Fruit fly (Drosophila melanogaster): ENCODE results near the gene 4E-T.

Gene 4E-T

dm6 chr4:989058-989770 is 31.0 kb upstream of the 4E-T start, which contains the start of gene toy (continued):
- TF ChIP-seq Nf-YC (tag; optimal IDR thresholded peaks at IDR 0.05), result peak; percentile 100
- no peak for TF ChIP-seq CG15514 (GFP tag; optimal IDR thresholded peaks at IDR 0.05)
- peak; percentile 50 for TF ChIP-seq CG17385 (GFP tag; optimal IDR thresholded peaks at IDR 0.05)
- no peak for TF ChIP-seq scrt (GFP tag; optimal IDR thresholded peaks at IDR 0.05)
- TF ChIP-seq croc (GFP tag; conservative IDR thresholded peaks at IDR 0.05), result no peak
- no peak for TF ChIP-seq CG16815 (GFP tag; optimal IDR thresholded peaks at IDR 0.05)
- peak; percentile 17 for TF ChIP-seq CG1603 (tag; optimal IDR thresholded peaks at IDR 0.05)
- peak; percentile 3 for TF ChIP-seq CG13624 (GFP tag; optimal IDR thresholded peaks at IDR 0.05)
- TF ChIP-seq CG2199 (GFP tag; IDR thresholded peaks at IDR 0.05), result peak; percentile 97
- peak in 1 of 2 experiments; percentile 76 for TF ChIP-seq tll (GFP tag; optimal IDR thresholded peaks at IDR 0.05)
- TF ChIP-seq Pdp1 (GFP tag; optimal IDR thresholded peaks at IDR 0.05), result peak in 1 of 2 experiments; percentile 92
- TF ChIP-seq CG7963 (GFP tag; IDR thresholded peaks at IDR 0.05; ENCODE audit: partially characterized antibody), result 0 out of 3 replicates have a peak, but pooled peaks have one; percentile 36
- TF ChIP-seq CG8924 (tag; optimal IDR thresholded peaks at IDR 0.05), result peak; percentile 67
- TF ChIP-seq BtbVII (GFP tag; optimal IDR thresholded peaks at IDR 0.05), result no peak
- no peak for TF ChIP-seq CG1792 (GFP tag; optimal IDR thresholded peaks at IDR 0.05)
- peak; percentile 54 for TF ChIP-seq CG8290 (GFP tag; optimal IDR thresholded peaks at IDR 0.05)
- TF ChIP-seq CG8290 (tag; optimal IDR thresholded peaks at IDR 0.05), result peak; percentile 39 to 89
- TF ChIP-seq en (GFP tag; optimal IDR thresholded peaks at IDR 0.05), result no peak
- TF ChIP-seq CG18619 (GFP tag; optimal IDR thresholded peaks at IDR 0.05), result no peak
- no peak for TF ChIP-seq Myb (GFP tag; optimal IDR thresholded peaks at IDR 0.05)
- no peak for TF ChIP-seq CG15011 (GFP tag; optimal IDR thresholded peaks at IDR 0.05)
- TF ChIP-seq ttk (GFP tag; IDR thresholded peaks at IDR 0.05), result no peak
- TF ChIP-seq eyg (GFP tag; optimal IDR thresholded peaks at IDR 0.05), result no peak
- peak; percentile 100 for TF ChIP-seq CG10321 (GFP tag; IDR thresholded peaks at IDR 0.05)
- no peak for TF ChIP-seq D (optimal IDR thresholded peaks at IDR 0.05)
- TF ChIP-seq D (GFP tag; optimal IDR thresholded peaks at IDR 0.05), result no peak
- TF ChIP-seq CG1832 (GFP tag; optimal IDR thresholded peaks at IDR 0.05), result peak; percentile 95
- TF ChIP-seq CG14710 (tag; optimal IDR thresholded peaks at IDR 0.05), result no peak
- TF ChIP-seq Aef1 (GFP tag; IDR thresholded peaks at IDR 0.05), result peak; percentile 79
- TF ChIP-seq Xrp1 (GFP tag; IDR thresholded peaks at IDR 0.05), result no peak
- peak; percentile 20 for TF ChIP-seq B-H2 (GFP tag; optimal IDR thresholded peaks at IDR 0.05)
- TF ChIP-seq CG7786 (GFP tag; optimal IDR thresholded peaks at IDR 0.05), result no peak
- no peak for TF ChIP-seq ken (GFP tag; IDR thresholded peaks at IDR 0.05)
- no peak for TF ChIP-seq sens-2 (GFP tag; IDR thresholded peaks at IDR 0.05)
- TF ChIP-seq Dfd (GFP tag; optimal IDR thresholded peaks at IDR 0.05), result no peak
- no peak for TF ChIP-seq B-H1 (GFP tag; IDR thresholded peaks at IDR 0.05)
- TF ChIP-seq CG15479 (GFP tag; optimal IDR thresholded peaks at IDR 0.05), result peak; percentile 8

dm6 chr4:988379-988778 is 30.2 kb upstream of the 4E-T start:
- TF ChIP-seq dysf (GFP tag; IDR thresholded peaks at IDR 0.05) (no peak), Hey (tag; optimal IDR thresholded peaks at IDR 0.05) (peak; percentile 52), CG11085 (GFP tag; IDR thresholded peaks at IDR 0.05) (no peak), sr (GFP tag; IDR thresholded peaks at IDR 0.05) (no peak), CG7928 (GFP tag; optimal IDR thresholded peaks at IDR 0.05) (no peak), cwo (GFP tag; optimal IDR thresholded peaks at IDR 0.05) (no peak), Side (GFP tag; optimal IDR thresholded peaks at IDR 0.05) (no peak), CG9215 (GFP tag; IDR thresholded peaks at IDR 0.05) (no peak), Nf-YC (tag; optimal IDR thresholded peaks at IDR 0.05) (peak; percentile 23), CG12299 (tag; optimal IDR thresholded peaks at IDR 0.05) (no peak), pros (GFP tag; optimal IDR thresholded peaks at IDR 0.05) (peak; percentile 16), aop (GFP tag; IDR thresholded peaks at IDR 0.05) (no peak), Atf6 (GFP tag; IDR thresholded peaks at IDR 0.05) (no peak), lilli (GFP tag; optimal IDR thresholded peaks at IDR 0.05) (no peak), chif (GFP tag; optimal IDR thresholded peaks at IDR 0.05) (no peak), Opbp (GFP tag; IDR thresholded peaks at IDR 0.05; ENCODE audit: partially characterized antibody) (no peak), CG16779 (GFP tag; IDR thresholded peaks at IDR 0.05) (no peak)
